Fruit fly (Drosophila melanogaster) whole organism, embryonic: ENCODE measurements around the gene ssp7.
A peak's percentile ranks its signal among the peaks of the same experiment; 100 is the strongest.

Experiments
- ATbp ChIP-seq: fragments of 200-800 bp; sonication (Bioruptor generic); optimal IDR thresholded peaks from 2 replicates; lab custom pipeline; 2017; ENCODE audit warnings: missing biosample characterization, mild to moderate bottlenecking, missing genetic modification characterization, missing genetic modification reagents
- Abd-B ChIP-seq: fragments of 200-800 bp; sonication (Bioruptor generic); optimal IDR thresholded peaks from 2 replicates; lab custom pipeline; 2018; ENCODE audit warnings: missing biosample characterization, mild to moderate bottlenecking, missing genetic modification characterization, moderate library complexity
- CG10431 ChIP-seq: fragments of 200-800 bp; sonication (Bioruptor generic); optimal IDR thresholded peaks from 3 replicates; lab custom pipeline; 2018; ENCODE audit warnings: missing biosample characterization, mild to moderate bottlenecking, missing genetic modification characterization
- CG11723 ChIP-seq: fragments of 200-800 bp; sonication (Bioruptor generic); optimal IDR thresholded peaks from 2 replicates; lab custom pipeline; 2017; ENCODE audit warnings: missing biosample characterization, mild to moderate bottlenecking, missing genetic modification characterization
- CG12104 ChIP-seq: fragments of 200-800 bp; sonication (Bioruptor generic); optimal IDR thresholded peaks from 3 replicates; lab custom pipeline; 2016; ENCODE audit warnings: missing biosample characterization, missing genetic modification characterization
- CG12391 ChIP-seq: fragments of 200-800 bp; sonication (Bioruptor generic); optimal IDR thresholded peaks from 3 replicates; lab custom pipeline; 2018; ENCODE audit warnings: missing biosample characterization, mild to moderate bottlenecking, missing genetic modification characterization, moderate library complexity
- CG13287 ChIP-seq: fragments of 200-800 bp; sonication (Bioruptor generic); IDR thresholded peaks from 2 replicates; pipeline ENCODE4 v1.3.6; 2022; ENCODE audit warnings: missing biosample characterization, missing genetic modification characterization; ENCODE audit not compliant: partially characterized antibody
- CG14050 ChIP-seq: fragments of 200-800 bp; sonication (Bioruptor generic); IDR thresholded peaks from 3 replicates; pipeline ENCODE4 v1.3.6; 2022; ENCODE audit warnings: missing biosample characterization, missing genetic modification characterization
- CG1647 ChIP-seq: fragments of 200-800 bp; sonication (Bioruptor generic); optimal IDR thresholded peaks from 3 replicates; lab custom pipeline; 2016; ENCODE audit warnings: missing biosample characterization, missing genetic modification characterization
- CG16815 ChIP-seq: fragments of 200-800 bp; sonication (Bioruptor generic); optimal IDR thresholded peaks from 3 replicates; lab custom pipeline; 2017; ENCODE audit warnings: missing biosample characterization, mild to moderate bottlenecking, missing genetic modification characterization
- CG30020 ChIP-seq: fragments of 200-800 bp; optimal IDR thresholded peaks from 2 replicates; lab custom pipeline; 2019; ENCODE audit warnings: missing biosample characterization, mild to moderate bottlenecking, missing genetic modification characterization, moderate library complexity
- CG3065 ChIP-seq: fragments of 200-800 bp; sonication (Bioruptor generic); optimal IDR thresholded peaks from 2 replicates; lab custom pipeline; 2016; ENCODE audit warnings: missing biosample characterization, missing genetic modification characterization
- CG32772 ChIP-seq: fragments of 200-800 bp; sonication (Bioruptor generic); IDR thresholded peaks from 2 replicates; pipeline ENCODE4 v1.3.6; 2022; ENCODE audit warnings: missing biosample characterization, missing genetic modification characterization
- CG4707 ChIP-seq: fragments of 200-800 bp; sonication (Bioruptor generic); optimal IDR thresholded peaks from 2 replicates; lab custom pipeline; 2018; ENCODE audit warnings: missing biosample characterization, mild to moderate bottlenecking, missing genetic modification characterization, moderate library complexity
- CG8359 ChIP-seq: fragments of 200-800 bp; sonication (Bioruptor generic); optimal IDR thresholded peaks from 2 replicates; lab custom pipeline; 2017; ENCODE audit warnings: missing biosample characterization, mild to moderate bottlenecking, missing genetic modification characterization, borderline replicate concordance
- CG8765 ChIP-seq: fragments of 200-800 bp; sonication (Bioruptor generic); IDR thresholded peaks from 2 replicates; pipeline ENCODE4 v1.3.6; 2022; ENCODE audit warnings: missing biosample characterization, missing genetic modification characterization
- CkIIα-i1 ChIP-seq: fragments of 200-800 bp; sonication (Bioruptor generic); IDR thresholded peaks from 2 replicates; pipeline ENCODE4 v1.3.6; 2022; ENCODE audit warnings: missing biosample characterization, missing genetic modification characterization
- Dbx ChIP-seq: fragments of 200-800 bp; sonication (Bioruptor generic); IDR thresholded peaks from 3 replicates; pipeline ENCODE4 v1.3.6; 2022; ENCODE audit warnings: missing biosample characterization, missing genetic modification characterization
- Dek ChIP-seq: fragments of 200-800 bp; sonication (Bioruptor generic); optimal IDR thresholded peaks from 3 replicates; lab custom pipeline; 2019; ENCODE audit warnings: missing biosample characterization, mild to moderate bottlenecking, missing genetic modification characterization, moderate library complexity
- Dfd ChIP-seq, 2 experiments: fragments of >200 bp; optimal IDR thresholded peaks; 2 replicates each; lab custom pipeline; 2017; ENCODE audit warnings: missing biosample characterization in 2 of 2, missing genetic modification characterization in 2 of 2
- Elba2 ChIP-seq: fragments of 200-800 bp; sonication (Bioruptor generic); optimal IDR thresholded peaks from 3 replicates; lab custom pipeline; 2016; ENCODE audit warnings: missing biosample characterization, missing genetic modification characterization
- Ets97D ChIP-seq: fragments of 200-800 bp; sonication (Bioruptor generic); optimal IDR thresholded peaks from 3 replicates; lab custom pipeline; 2016; ENCODE audit warnings: missing biosample characterization, missing genetic modification characterization
- GATAe ChIP-seq: fragments of 200-800 bp; sonication (Bioruptor generic); conservative IDR thresholded peaks from 2 replicates; pipeline ENCODE4 v1.3.6; 2022; ENCODE audit warnings: missing biosample characterization, missing genetic modification characterization
- Hand ChIP-seq: fragments of 200-800 bp; sonication (Bioruptor generic); optimal IDR thresholded peaks from 2 replicates; lab custom pipeline; 2017; ENCODE audit warnings: mild to moderate bottlenecking, missing biosample characterization, missing genetic modification reagents, missing genetic modification characterization
- Jarid2 ChIP-seq: fragments of 200-800 bp; sonication (Bioruptor generic); optimal IDR thresholded peaks from 3 replicates; lab custom pipeline; 2017; ENCODE audit warnings: mild to moderate bottlenecking, missing biosample characterization, missing genetic modification reagents, missing genetic modification characterization
- Myb ChIP-seq: fragments of 200-800 bp; sonication (Bioruptor generic); optimal IDR thresholded peaks from 2 replicates; lab custom pipeline; 2016; ENCODE audit warnings: missing biosample characterization, missing genetic modification characterization
- NFAT ChIP-seq: fragments of 200-800 bp; sonication (Bioruptor generic); IDR thresholded peaks from 2 replicates; pipeline ENCODE4 v1.3.6; 2022; ENCODE audit warnings: missing biosample characterization, missing genetic modification characterization
- NK7.1 ChIP-seq: fragments of 200-800 bp; sonication (Bioruptor generic); optimal IDR thresholded peaks from 3 replicates; lab custom pipeline; 2016; ENCODE audit warnings: missing biosample characterization, missing genetic modification characterization
- Oli ChIP-seq: fragments of 200-800 bp; sonication (Bioruptor generic); optimal IDR thresholded peaks from 2 replicates; lab custom pipeline; 2018; ENCODE audit warnings: missing biosample characterization, mild to moderate bottlenecking, missing genetic modification characterization, moderate library complexity
- PHDP ChIP-seq: fragments of 200-800 bp; sonication (Bioruptor generic); optimal IDR thresholded peaks from 3 replicates; lab custom pipeline; 2018; ENCODE audit warnings: missing biosample characterization, mild to moderate bottlenecking, missing genetic modification characterization, moderate library complexity
- Ptx1 ChIP-seq: fragments of 200-800 bp; sonication (Bioruptor generic); IDR thresholded peaks from 2 replicates; pipeline ENCODE4 v1.3.6; 2022; ENCODE audit warnings: missing biosample characterization, missing genetic modification characterization
- Ravus ChIP-seq: fragments of 200-800 bp; sonication (Bioruptor generic); IDR thresholded peaks from 2 replicates; pipeline ENCODE4 v1.3.6; 2022; ENCODE audit warnings: missing biosample characterization, missing genetic modification characterization
- Sry-δ ChIP-seq: fragments of 200-800 bp; sonication (Bioruptor generic); optimal IDR thresholded peaks from 2 replicates; lab custom pipeline; 2016; ENCODE audit warnings: missing biosample characterization, missing genetic modification characterization
- ac ChIP-seq: fragments of 200-800 bp; sonication (Bioruptor generic); optimal IDR thresholded peaks from 3 replicates; lab custom pipeline; 2017; ENCODE audit warnings: missing biosample characterization, mild to moderate bottlenecking, missing genetic modification characterization
- bcd ChIP-seq: fragments of 200-800 bp; sonication (Bioruptor generic); optimal IDR thresholded peaks from 2 replicates; lab custom pipeline; 2017; ENCODE audit warnings: missing biosample characterization, mild to moderate bottlenecking, missing genetic modification characterization
- eyg ChIP-seq: fragments of 200-800 bp; sonication (Bioruptor generic); optimal IDR thresholded peaks from 3 replicates; lab custom pipeline; 2016; ENCODE audit warnings: missing biosample characterization, missing genetic modification characterization
- ham ChIP-seq: fragments of 200-800 bp; sonication (Bioruptor generic); IDR thresholded peaks from 2 replicates; pipeline ENCODE4 v1.3.6; 2022; ENCODE audit warnings: missing biosample characterization, missing genetic modification characterization
- kay ChIP-seq: fragments of 200-800 bp; sonication (Bioruptor generic); optimal IDR thresholded peaks from 2 replicates; lab custom pipeline; 2016; ENCODE audit warnings: missing biosample characterization, missing genetic modification characterization
- maf-S ChIP-seq: fragments of 200-800 bp; sonication (Bioruptor generic); optimal IDR thresholded peaks from 2 replicates; lab custom pipeline; 2016; ENCODE audit warnings: missing biosample characterization, missing genetic modification characterization
- nerfin-1 ChIP-seq: fragments of 200-800 bp; sonication (Bioruptor generic); optimal IDR thresholded peaks from 3 replicates; lab custom pipeline; 2019; ENCODE audit warnings: missing biosample characterization, mild to moderate bottlenecking, missing genetic modification characterization, moderate library complexity
- nom ChIP-seq: fragments of 200-800 bp; sonication (Bioruptor generic); optimal IDR thresholded peaks from 2 replicates; lab custom pipeline; 2017; ENCODE audit warnings: missing biosample characterization, missing genetic modification characterization, mild to moderate bottlenecking, moderate library complexity, missing genetic modification reagents
- peb ChIP-seq: fragments of 200-800 bp; sonication (Bioruptor generic); IDR thresholded peaks from 2 replicates; pipeline ENCODE4 v1.3.6; 2022; ENCODE audit warnings: missing biosample characterization, missing genetic modification characterization
- pzg ChIP-seq: fragments of 200-800 bp; sonication (Bioruptor generic); optimal IDR thresholded peaks from 3 replicates; lab custom pipeline; 2018; ENCODE audit warnings: missing biosample characterization, mild to moderate bottlenecking, missing genetic modification characterization, moderate library complexity
- repo ChIP-seq: fragments of 200-800 bp; sonication (Bioruptor generic); optimal IDR thresholded peaks from 2 replicates; lab custom pipeline; 2016; ENCODE audit warnings: missing biosample characterization, missing genetic modification characterization
- sd ChIP-seq: fragments of 200-800 bp; sonication (Bioruptor generic); optimal IDR thresholded peaks from 3 replicates; lab custom pipeline; 2018; ENCODE audit warnings: missing biosample characterization, mild to moderate bottlenecking, missing genetic modification characterization, moderate library complexity
- tll ChIP-seq, 2 experiments: fragments of 200-800 bp in 1 of 2; fragments of >200 bp in 1 of 2; sonication (Bioruptor generic) in 1 of 2; optimal IDR thresholded peaks; 2 replicates each; lab custom pipeline; 2017 to 2019; ENCODE audit warnings: missing biosample characterization in 2 of 2, missing genetic modification characterization in 2 of 2, mild to moderate bottlenecking in 1 of 2, moderate library complexity in 1 of 2
- ttk ChIP-seq: fragments of 200-800 bp; sonication (Bioruptor generic); IDR thresholded peaks from 2 replicates; pipeline ENCODE4 v2.1.2; 2022; ENCODE audit warnings: missing biosample characterization, missing genetic modification characterization

The ssp7 gene

dm6 chrX:11137566-11138186 is 2.4 kb downstream of the ssp7 start, which contains the start of gene CDK2AP1 (continued):
- TF ChIP-seq pzg (GFP tag; lab: Kevin White, UChicago): peak; percentile 77
- TF ChIP-seq CG3065 (GFP tag; lab: Kevin White, UChicago): no peak
- TF ChIP-seq CG12391 (tag; lab: Kevin White, UChicago): peak; percentile 32
- no peak for TF ChIP-seq CG11723 (GFP tag; lab: Kevin White, UChicago)
- TF ChIP-seq Dfd (GFP tag; optimal IDR thresholded peaks at IDR 0.05; lab: Kevin White, UChicago): peak in 1 of 2 experiments; percentile 55
- TF ChIP-seq ac: no peak
- TF ChIP-seq kay (GFP tag; lab: Kevin White, UChicago): no peak
- no peak for TF ChIP-seq ham
- TF ChIP-seq CG16815 (GFP tag; lab: Kevin White, UChicago): no peak
- no peak for TF ChIP-seq repo (GFP tag; lab: Kevin White, UChicago)
- no peak for TF ChIP-seq CG4707 (GFP tag; lab: Kevin White, UChicago)
- no peak for TF ChIP-seq peb (GFP tag; lab: Robert Waterston, UW)
- no peak for TF ChIP-seq eyg (GFP tag; lab: Kevin White, UChicago)
- TF ChIP-seq Ets97D (GFP tag; lab: Kevin White, UChicago): peak; percentile 38
- peak; percentile 38 for TF ChIP-seq bcd (GFP tag; lab: Kevin White, UChicago)
- no peak for TF ChIP-seq Hand (GFP tag; lab: Kevin White, UChicago)
- TF ChIP-seq CG32772 (GFP tag; lab: Robert Waterston, UW): no peak
- TF ChIP-seq Abd-B: peak; percentile 35
- peak; percentile 10 for TF ChIP-seq maf-S (GFP tag; lab: Kevin White, UChicago)
- no peak for TF ChIP-seq NFAT (GFP tag; lab: Robert Waterston, UW)
- TF ChIP-seq ATbp (GFP tag; lab: Kevin White, UChicago): no peak
- no peak for TF ChIP-seq CG12104 (GFP tag; lab: Kevin White, UChicago)
- no peak for TF ChIP-seq Jarid2 (GFP tag; lab: Kevin White, UChicago)
- no peak for TF ChIP-seq CkIIα-i1 (GFP tag; lab: Robert Waterston, UW)
- no peak for TF ChIP-seq CG14050 (GFP tag; lab: Robert Waterston, UW)
- peak; percentile 75 for TF ChIP-seq CG13287 (GFP tag; lab: Robert Waterston, UW)
- TF ChIP-seq CG10431 (GFP tag; lab: Kevin White, UChicago): no peak
- TF ChIP-seq nerfin-1 (tag; lab: Kevin White, UChicago): peak; percentile 10
- TF ChIP-seq Dek: peak; percentile 39
- no peak for TF ChIP-seq sd (tag; lab: Kevin White, UChicago)
- no peak for TF ChIP-seq GATAe (GFP tag; lab: Robert Waterston, UW)
- TF ChIP-seq PHDP (tag; lab: Kevin White, UChicago): peak; percentile 6
- TF ChIP-seq Myb (GFP tag; lab: Kevin White, UChicago): peak; percentile 57
- TF ChIP-seq NK7.1 (GFP tag; lab: Kevin White, UChicago): no peak
- TF ChIP-seq CG8765: no peak
- no peak for TF ChIP-seq Oli (tag; lab: Kevin White, UChicago)
- TF ChIP-seq Ravus (GFP tag; lab: Robert Waterston, UW): no peak
- peak; percentile 8 for TF ChIP-seq nom (GFP tag; lab: Kevin White, UChicago)
- TF ChIP-seq CG30020: peak; percentile 94
- TF ChIP-seq CG1647 (GFP tag; lab: Kevin White, UChicago): no peak
- no peak for TF ChIP-seq Dbx (GFP tag; lab: Robert Waterston, UW)
- peak; percentile 32 for TF ChIP-seq Ptx1
- TF ChIP-seq ttk (GFP tag; lab: Robert Waterston, UW): no peak
- no peak for TF ChIP-seq Elba2 (GFP tag; lab: Kevin White, UChicago)
- peak in 1 of 2 experiments; percentile 71 for TF ChIP-seq tll (GFP tag; optimal IDR thresholded peaks at IDR 0.05; lab: Kevin White, UChicago)
- no peak for TF ChIP-seq CG8359 (GFP tag; lab: Kevin White, UChicago)
- TF ChIP-seq Sry-δ (GFP tag; lab: Kevin White, UChicago): peak; percentile 81
